Worm (Caenorhabditis elegans) whole organism, L1 larva: Measurements from ENCODE around the gene rde-4.

Source experiments
- C04F5.9 ChIP-seq: sonication (generic microtip); optimal IDR thresholded peaks from 2 replicates; lab custom pipeline; 2016; ENCODE audit warnings: missing genetic modification characterization, missing compliant biosample characterization
- C16A3.4 ChIP-seq: fragments of 150-350 bp; optimal IDR thresholded peaks from 2 replicates; lab custom pipeline; 2014; ENCODE audit warnings: missing biosample characterization, missing genetic modification characterization
- C34B4.2 ChIP-seq: sonication (generic microtip); optimal IDR thresholded peaks from 2 replicates; lab custom pipeline; 2017; ENCODE audit warnings: mild to moderate bottlenecking, missing genetic modification characterization, missing compliant biosample characterization
- F16B12.6 ChIP-seq: fragments of 150-350 bp; optimal IDR thresholded peaks from 2 replicates; lab custom pipeline; 2014; ENCODE audit warnings: missing biosample characterization, missing genetic modification characterization
- Y116A8C.19 ChIP-seq: sonication (generic microtip); optimal IDR thresholded peaks from 2 replicates; lab custom pipeline; 2016; ENCODE audit warnings: missing compliant biosample characterization, missing genetic modification characterization, borderline replicate concordance
- aha-1 ChIP-seq: fragments of 150-350 bp; optimal IDR thresholded peaks from 2 replicates; lab custom pipeline; 2014; ENCODE audit warnings: missing biosample characterization, missing genetic modification characterization
- aly-2 ChIP-seq: fragments of 150-350 bp; optimal IDR thresholded peaks from 2 replicates; lab custom pipeline; 2014; ENCODE audit warnings: missing biosample characterization, missing genetic modification characterization
- ceh-8 ChIP-seq: fragments of 200-800 bp; sonication (Bioruptor generic); optimal IDR thresholded peaks from 2 replicates; lab custom pipeline; 2018; ENCODE audit warnings: mild to moderate bottlenecking, missing genetic modification characterization, moderate library complexity, missing compliant biosample characterization
- dpl-1 ChIP-seq, 3 experiments: fragments of 150-350 bp in 2 of 3; sonication (generic microtip) in 1 of 3; optimal IDR thresholded peaks; 2 replicates each; lab custom pipeline; 2014 to 2017; ENCODE audit warnings: missing biosample characterization in 3 of 3, missing genetic modification characterization in 3 of 3, missing genetic modification reagents in 3 of 3
- dsc-1 ChIP-seq: sonication (generic microtip); optimal IDR thresholded peaks from 2 replicates; lab custom pipeline; 2016; ENCODE audit warnings: mild to moderate bottlenecking, missing genetic modification characterization, missing compliant biosample characterization
- efl-1 ChIP-seq, 4 experiments: fragments of 150-350 bp; optimal IDR thresholded peaks in 3 of 4; peaks in 1 of 4; 1 replicate in 1 of 4; 2 replicates in 3 of 4; lab custom pipeline; 2014; ENCODE audit warnings: missing biosample characterization in 2 of 4, missing genetic modification characterization in 2 of 4, missing genetic modification reagents in 2 of 4
- efl-3 ChIP-seq: fragments of 200-800 bp; sonication (Bioruptor generic); optimal IDR thresholded peaks from 2 replicates; lab custom pipeline; 2018; ENCODE audit warnings: mild to moderate bottlenecking, missing genetic modification characterization, missing compliant biosample characterization
- egl-27 ChIP-seq, 2 experiments: fragments of 150-350 bp in 1 of 2; sonication (generic microtip); optimal IDR thresholded peaks; 3 replicates each; lab custom pipeline; 2017 to 2018; ENCODE audit warnings: missing biosample characterization in 2 of 2, missing genetic modification characterization in 2 of 2, missing genetic modification reagents in 2 of 2
- ets-5 ChIP-seq: fragments of 200-800 bp; sonication (Bioruptor generic); IDR thresholded peaks from 2 replicates; pipeline ENCODE4 v1.3.6; 2022; ENCODE audit warnings: missing genetic modification characterization, missing compliant biosample characterization
- fkh-4 ChIP-seq: sonication (generic microtip); optimal IDR thresholded peaks from 2 replicates; lab custom pipeline; 2016; ENCODE audit warnings: missing compliant biosample characterization, missing genetic modification characterization, borderline replicate concordance
- fkh-8 ChIP-seq: sonication (generic microtip); optimal IDR thresholded peaks from 2 replicates; lab custom pipeline; 2016; ENCODE audit warnings: mild to moderate bottlenecking, missing genetic modification characterization, missing compliant biosample characterization
- fos-1 ChIP-seq: fragments of 150-350 bp; optimal IDR thresholded peaks from 2 replicates; lab custom pipeline; 2014; ENCODE audit warnings: missing biosample characterization, missing genetic modification characterization
- hlh-17 ChIP-seq: fragments of 200-800 bp; sonication (Bioruptor generic); optimal IDR thresholded peaks from 2 replicates; lab custom pipeline; 2018; ENCODE audit warnings: missing genetic modification characterization, mild to moderate bottlenecking, missing compliant biosample characterization, moderate library complexity, borderline replicate concordance
- hlh-4 ChIP-seq: sonication (generic microtip); optimal IDR thresholded peaks from 2 replicates; lab custom pipeline; 2016; ENCODE audit warnings: mild to moderate bottlenecking, missing genetic modification characterization, missing compliant biosample characterization
- hpl-2 ChIP-seq: fragments of 150-350 bp; optimal IDR thresholded peaks from 2 replicates; lab custom pipeline; 2014; ENCODE audit warnings: missing biosample characterization, missing genetic modification reagents, missing genetic modification characterization
- irx-1 ChIP-seq: sonication (generic microtip); optimal IDR thresholded peaks from 2 replicates; lab custom pipeline; 2016; ENCODE audit warnings: missing genetic modification characterization, missing compliant biosample characterization
- jun-1 ChIP-seq: fragments of 150-350 bp; optimal IDR thresholded peaks from 2 replicates; lab custom pipeline; 2014; ENCODE audit warnings: missing biosample characterization, missing genetic modification reagents, missing genetic modification characterization
- lin-13 ChIP-seq: fragments of 150-350 bp; optimal IDR thresholded peaks from 2 replicates; lab custom pipeline; 2014; ENCODE audit warnings: missing biosample characterization, missing genetic modification reagents, missing genetic modification characterization
- lin-14 ChIP-seq: fragments of 200-800 bp; sonication (Bioruptor generic); optimal IDR thresholded peaks from 2 replicates; lab custom pipeline; 2018; ENCODE audit warnings: mild to moderate bottlenecking, missing genetic modification characterization, moderate library complexity, missing compliant biosample characterization
- lin-35 ChIP-seq, 2 experiments: fragments of 150-350 bp; optimal IDR thresholded peaks; 2 replicates each; lab custom pipeline; 2014; ENCODE audit warnings: missing biosample characterization in 2 of 2, missing genetic modification characterization in 2 of 2, missing genetic modification reagents in 2 of 2
- lir-3 ChIP-seq: sonication (generic microtip); optimal IDR thresholded peaks from 2 replicates; lab custom pipeline; 2016; ENCODE audit warnings: mild to moderate bottlenecking, missing genetic modification characterization, moderate library complexity, missing compliant biosample characterization; ENCODE audit not compliant: poor library complexity
- mab-9 ChIP-seq: fragments of 200-800 bp; sonication (Bioruptor generic); IDR thresholded peaks from 2 replicates; pipeline ENCODE4 v1.3.6; 2022; ENCODE audit warnings: missing genetic modification reagents, missing genetic modification characterization, missing compliant biosample characterization
- mef-2 ChIP-seq: fragments of 150-350 bp; optimal IDR thresholded peaks from 2 replicates; lab custom pipeline; 2014; ENCODE audit warnings: missing biosample characterization, missing genetic modification characterization
- nhr-12 ChIP-seq: sonication (generic microtip); optimal IDR thresholded peaks from 2 replicates; lab custom pipeline; 2017; ENCODE audit warnings: missing biosample characterization, missing genetic modification characterization
- nhr-19 ChIP-seq: fragments of 200-800 bp; sonication (Bioruptor generic); conservative IDR thresholded peaks from 2 replicates; pipeline ENCODE4 v1.3.6; 2022; ENCODE audit warnings: missing genetic modification characterization, missing compliant biosample characterization
- nhr-20 ChIP-seq: sonication (generic microtip); optimal IDR thresholded peaks from 2 replicates; lab custom pipeline; 2016; ENCODE audit warnings: mild to moderate bottlenecking, missing genetic modification characterization, missing compliant biosample characterization
- nhr-237 ChIP-seq: fragments of 150-350 bp; optimal IDR thresholded peaks from 2 replicates; lab custom pipeline; 2014; ENCODE audit warnings: missing biosample characterization, missing genetic modification characterization
- nhr-28 ChIP-seq: fragments of 150-350 bp; optimal IDR thresholded peaks from 2 replicates; lab custom pipeline; 2014; ENCODE audit warnings: missing biosample characterization, missing genetic modification characterization
- nhr-71 ChIP-seq: sonication (generic microtip); optimal IDR thresholded peaks from 2 replicates; lab custom pipeline; 2016; ENCODE audit warnings: mild to moderate bottlenecking, missing genetic modification characterization, moderate library complexity, missing compliant biosample characterization
- snpc-4 ChIP-seq: fragments of 150-350 bp; optimal IDR thresholded peaks from 2 replicates; lab custom pipeline; 2014; ENCODE audit warnings: missing biosample characterization, missing genetic modification characterization
- sup-37 ChIP-seq: fragments of 200-800 bp; sonication (Bioruptor generic); optimal IDR thresholded peaks from 2 replicates; lab custom pipeline; 2018; ENCODE audit warnings: mild to moderate bottlenecking, missing genetic modification characterization, missing compliant biosample characterization
- swsn-7 ChIP-seq: sonication (generic microtip); optimal IDR thresholded peaks from 2 replicates; lab custom pipeline; 2016; ENCODE audit warnings: missing genetic modification characterization, missing compliant biosample characterization
- tbx-2 ChIP-seq: sonication (generic microtip); optimal IDR thresholded peaks from 2 replicates; lab custom pipeline; 2016; ENCODE audit warnings: missing genetic modification characterization, missing compliant biosample characterization
- unc-62 ChIP-seq: fragments of 150-350 bp; optimal IDR thresholded peaks from 2 replicates; lab custom pipeline; 2014; ENCODE audit warnings: missing biosample characterization, missing genetic modification reagents, missing genetic modification characterization

rde-4 gene

DNA sequence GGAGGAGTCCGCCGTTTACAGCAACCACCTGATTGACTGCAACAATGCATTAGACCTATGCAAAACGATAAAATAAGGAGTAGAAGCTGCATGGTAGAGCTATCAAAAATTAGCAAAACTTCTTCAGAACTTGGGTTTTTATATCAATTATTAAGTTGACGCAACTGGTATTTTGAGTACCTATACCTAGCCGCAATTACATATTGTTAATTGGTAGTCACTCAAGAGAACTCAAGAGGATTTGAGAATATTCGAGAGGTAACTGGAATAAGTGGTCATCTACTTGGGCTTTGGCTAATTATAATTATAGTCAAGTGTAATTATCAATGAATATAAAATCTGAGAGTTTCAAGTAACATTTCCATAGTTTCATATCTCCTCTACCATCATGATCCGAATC, 17.2 kb downstream of the rde-4 start, which contains the start of the genes T20G5.13 and T20G5.12:
Gene T20G5.13 (minus strand): TSS at position 101 of the 400 bp plus-strand sequence.
Gene T20G5.12 (plus strand): TSS at position 370 of the 400 bp plus-strand sequence.
- TF ChIP-seq fkh-8 (tag; lab: Kevin White, UChicago): no peak
- TF ChIP-seq C04F5.9 (tag; lab: Kevin White, UChicago): no peak
- TF ChIP-seq fos-1: no peak
- no peak for TF ChIP-seq lir-3
- TF ChIP-seq nhr-28 (tag; lab: Kevin White, UChicago): no peak
- TF ChIP-seq hlh-4 (tag; lab: Kevin White, UChicago): no peak
- TF ChIP-seq tbx-2 (tag; lab: Kevin White, UChicago): no peak
- no peak for TF ChIP-seq aha-1
- no peak for TF ChIP-seq nhr-19 (GFP tag; lab: Robert Waterston, UW)
- no peak for TF ChIP-seq Y116A8C.19 (tag; lab: Kevin White, UChicago)
- no peak for TF ChIP-seq jun-1 (tag; lab: Kevin White, UChicago)
- no peak for TF ChIP-seq nhr-20

DNA sequence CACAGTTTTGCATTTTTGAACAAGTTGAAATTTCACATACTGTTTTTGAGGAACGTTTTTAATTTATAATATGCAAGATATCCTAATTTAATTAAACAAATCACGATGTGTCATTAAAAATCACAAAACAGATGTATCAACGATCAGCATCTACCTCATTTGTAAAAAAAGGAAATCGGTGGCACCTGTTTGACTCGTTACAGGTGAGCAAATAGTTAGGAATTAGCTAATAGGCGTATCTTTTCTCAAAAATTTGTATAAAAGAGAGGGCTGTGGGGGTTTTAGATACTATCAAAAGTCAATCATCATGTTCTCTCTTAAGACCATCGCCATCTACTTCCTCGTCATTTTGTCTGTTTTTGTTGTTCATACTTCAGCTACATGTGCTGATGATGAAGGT, 19.4 kb downstream of the rde-4 start, which contains the start of gene T20G5.8:
Gene T20G5.8 (plus strand): TSS at position 301 of the 400 bp plus-strand sequence.
- no peak for TF ChIP-seq nhr-12 (tag; lab: Kevin White, UChicago)
- TF ChIP-seq, all 84 proteins: peak for 0

DNA sequence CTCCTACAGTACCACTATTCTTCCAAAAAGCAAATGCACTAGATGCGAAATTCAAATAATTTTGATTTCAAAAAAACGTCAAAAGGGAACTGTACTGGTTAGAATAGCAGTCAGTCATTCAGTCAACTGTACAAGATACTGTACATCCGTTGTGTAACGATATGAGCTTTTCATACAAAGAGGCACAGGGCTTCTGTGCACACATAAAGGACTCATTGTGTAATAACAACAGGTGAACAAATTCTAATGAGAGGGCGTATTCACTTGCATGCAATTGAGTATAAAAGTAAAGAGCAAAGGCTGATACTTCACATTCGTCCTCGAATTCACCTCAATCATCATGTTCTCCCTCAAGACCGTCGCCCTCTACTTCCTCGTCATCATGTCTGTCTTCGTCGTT, 21.0 kb downstream of the rde-4 start, which contains the start of gene dod-6:
Gene dod-6 (plus strand): TSS at position 301 of the 400 bp plus-strand sequence.
- TF ChIP-seq swsn-7 (no peak), nhr-71 (no peak), dpl-1 (GFP tag; optimal IDR thresholded peaks at IDR 0.05; lab: Kevin White, UChicago) (no peak), sup-37 (GFP tag; lab: Kevin White, UChicago) (no peak), mef-2 (tag; lab: Kevin White, UChicago) (no peak), lin-14 (GFP tag; lab: Kevin White, UChicago) (no peak), ceh-8 (GFP tag; lab: Kevin White, UChicago) (no peak), hlh-17 (GFP tag; lab: Kevin White, UChicago) (no peak), aly-2 (tag; lab: Kevin White, UChicago) (no peak), F16B12.6 (no peak), snpc-4 (no peak), dsc-1 (tag; lab: Kevin White, UChicago) (no peak), C34B4.2 (no peak), C16A3.4 (tag; lab: Kevin White, UChicago) (no peak), nhr-12 (tag; lab: Kevin White, UChicago) (no peak), nhr-19 (GFP tag; lab: Robert Waterston, UW) (no peak)
- TF ChIP-seq, all 84 proteins: peak for 0

DNA sequence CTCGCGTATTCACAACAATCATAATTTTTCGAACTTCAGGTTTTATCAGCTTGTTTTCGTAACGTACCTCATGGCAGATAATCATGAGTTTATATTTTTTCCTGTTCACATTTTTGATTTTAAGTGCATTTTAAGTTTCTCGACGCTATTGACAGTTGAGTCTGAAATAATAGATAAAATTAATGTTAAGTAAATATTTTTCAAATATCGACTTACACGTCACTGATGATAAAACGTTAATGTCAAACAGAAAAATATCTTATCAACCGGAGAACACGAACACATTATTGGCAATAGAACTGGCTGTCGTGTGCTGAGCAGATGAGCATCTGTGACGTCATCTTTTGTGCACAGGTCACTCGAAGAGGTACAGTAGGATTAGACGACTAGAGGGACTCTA, 21.6 kb downstream of the rde-4 start:
- TF ChIP-seq jun-1 (tag; lab: Kevin White, UChicago) (no peak), efl-3 (GFP tag; lab: Kevin White, UChicago) (no peak), mef-2 (tag; lab: Kevin White, UChicago) (no peak), lir-3 (no peak), hpl-2 (GFP tag; lab: Kevin White, UChicago) (no peak), ets-5 (GFP tag; lab: Robert Waterston, UW) (no peak), mab-9 (GFP tag; lab: Robert Waterston, UW) (no peak), lin-13 (GFP tag; lab: Kevin White, UChicago) (no peak), nhr-237 (no peak), egl-27 (tag; optimal IDR thresholded peaks at IDR 0.05; lab: Kevin White, UChicago) (no peak), unc-62 (no peak)

DNA sequence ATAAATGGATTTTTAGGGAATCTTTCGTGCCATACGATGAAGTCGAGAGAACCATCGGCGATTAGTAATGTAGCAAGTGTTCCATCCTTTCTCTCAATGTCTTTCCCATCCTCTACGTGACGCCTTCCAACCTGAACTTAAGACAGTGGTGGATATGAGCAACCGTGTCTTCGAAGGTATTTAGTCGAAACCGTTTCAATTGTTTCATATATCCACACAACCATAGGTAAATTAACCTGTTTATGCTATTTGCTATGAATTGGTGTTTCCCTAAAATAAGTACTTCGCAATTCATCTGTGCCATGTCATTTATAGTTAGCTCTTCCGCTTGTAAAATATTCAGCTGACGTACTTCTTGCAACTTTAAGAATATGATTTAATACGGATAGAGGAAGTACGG, 22.5 kb downstream of the rde-4 start:
- no peak for TF ChIP-seq efl-1 (optimal IDR thresholded peaks at IDR 0.05; lab: Kevin White, UChicago)
- TF ChIP-seq efl-1 (GFP tag; optimal IDR thresholded peaks at IDR 0.05 in 1 of 2; lab: Kevin White, UChicago): peak in 1 of 2 experiments; percentile 64
- no peak for TF ChIP-seq fkh-4 (tag; lab: Kevin White, UChicago)
- no peak for TF ChIP-seq irx-1 (tag; lab: Kevin White, UChicago)
- no peak for TF ChIP-seq lin-35 (GFP tag; optimal IDR thresholded peaks at IDR 0.05; lab: Kevin White, UChicago)
